Worm (Caenorhabditis elegans) whole organism, L3 larva: ENCODE results near the gene Y49F6B.19.

ENCODE experiments used
- egl-27 ChIP-seq: sonication (generic microtip); optimal IDR thresholded peaks from 4 replicates; lab custom pipeline; 2017; ENCODE audit warnings: missing biosample characterization, missing genetic modification reagents, missing genetic modification characterization
- elt-3 ChIP-seq, 3 experiments: fragments of 150-350 bp in 1 of 3; sonication (generic microtip) in 2 of 3; optimal IDR thresholded peaks; 2 replicates in 2 of 3; 4 replicates in 1 of 3; lab custom pipeline; 2014 to 2017; ENCODE audit warnings: missing biosample characterization in 3 of 3, missing genetic modification characterization in 3 of 3
- nhr-11 ChIP-seq: fragments of 150-350 bp; optimal IDR thresholded peaks from 2 replicates; lab custom pipeline; 2014; ENCODE audit warnings: missing biosample characterization, missing genetic modification characterization

ce11 chrII:3502011-3502410, 10.1 kb downstream of the Y49F6B.19 start:
- TF ChIP-seq nhr-11 (tag; lab: Kevin White, UChicago) (no peak), elt-3 (tag; optimal IDR thresholded peaks at IDR 0.05; lab: Kevin White, UChicago) (no peak), egl-27 (tag; lab: Kevin White, UChicago) (no peak)
